Fruit fly (Drosophila melanogaster): Measurements from ENCODE around the gene Rim.

Rim gene

DNA sequence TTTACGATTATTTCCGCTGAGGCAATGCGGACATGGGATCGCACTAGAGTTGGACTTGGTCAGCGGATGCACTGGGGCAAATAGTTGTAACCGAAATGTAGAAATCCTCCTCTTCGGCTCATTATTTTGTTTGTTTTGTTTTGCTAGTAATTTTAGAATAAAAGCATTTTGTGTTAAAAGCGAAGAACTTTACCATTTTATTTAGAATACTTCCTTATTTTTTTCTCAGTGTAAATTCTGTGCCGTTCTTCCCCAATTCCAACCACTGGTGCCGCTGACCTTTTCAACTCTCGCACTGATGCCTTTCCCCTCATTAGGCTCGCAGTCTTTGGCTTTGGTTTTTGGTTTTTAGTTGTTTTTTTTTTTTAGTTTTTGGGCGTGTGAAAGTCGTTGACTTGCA, 29.9 kb upstream of the Rim start (continued):
- 0 out of 2 replicates have a peak, but pooled peaks have one; percentile 17 for TF ChIP-seq esg (GFP tag; conservative IDR thresholded peaks at IDR 0.05)
- TF ChIP-seq bab2 (GFP tag; optimal IDR thresholded peaks at IDR 0.05) = peak; percentile 15
- TF ChIP-seq CG11247 (GFP tag; IDR thresholded peaks at IDR 0.05) = no peak; the same call in 1 of the 2 replicates
- no peak for TF ChIP-seq CG12769 (tag; optimal IDR thresholded peaks at IDR 0.05)
- TF ChIP-seq Trl (optimal IDR thresholded peaks at IDR 0.05) = no peak
- peak; percentile 41 for TF ChIP-seq Trl (GFP tag; optimal IDR thresholded peaks at IDR 0.05)
- peak; percentile 60; the same call in 1 of the 2 replicates for TF ChIP-seq ranshi (GFP tag; IDR thresholded peaks at IDR 0.05)
- peak; percentile 63 for TF ChIP-seq CG5245 (GFP tag; optimal IDR thresholded peaks at IDR 0.05)
- peak; percentile 55 for TF ChIP-seq CG8388 (GFP tag; optimal IDR thresholded peaks at IDR 0.05)
- no peak for TF ChIP-seq wor (GFP tag; IDR thresholded peaks at IDR 0.05)
- TF ChIP-seq CG10654 (GFP tag; optimal IDR thresholded peaks at IDR 0.05) = peak; percentile 29
- TF ChIP-seq CG18764 (GFP tag; optimal IDR thresholded peaks at IDR 0.05) = no peak
- peak; percentile 34 for TF ChIP-seq CG12219 (GFP tag; optimal IDR thresholded peaks at IDR 0.05)
- no peak for TF ChIP-seq CG15011 (GFP tag; optimal IDR thresholded peaks at IDR 0.05)
- peak; percentile 61 for TF ChIP-seq CG1603 (tag; optimal IDR thresholded peaks at IDR 0.05)
- TF ChIP-seq otp (GFP tag; IDR thresholded peaks at IDR 0.05) = peak; percentile 45; the same call in 1 of the 3 replicates
- 0 out of 3 replicates have a peak, but pooled peaks have one; percentile 35 for TF ChIP-seq CG2889 (GFP tag; IDR thresholded peaks at IDR 0.05)
- TF ChIP-seq CG32767 (GFP tag; IDR thresholded peaks at IDR 0.05) = 0 out of 2 replicates have a peak, but pooled peaks have one; percentile 11
- peak; percentile 4 for TF ChIP-seq slp2 (GFP tag; optimal IDR thresholded peaks at IDR 0.05)
- TF ChIP-seq Hr51 (GFP tag; optimal IDR thresholded peaks at IDR 0.05) = peak in 1 of 2 experiments; percentile 7
- no peak; the same call in 1 of the 2 replicates for TF ChIP-seq CG11696 (GFP tag; IDR thresholded peaks at IDR 0.05)
- TF ChIP-seq CG7357 (GFP tag; IDR thresholded peaks at IDR 0.05) = peak; percentile 42; the same call in 1 of the 3 replicates
- TF ChIP-seq Side (GFP tag; optimal IDR thresholded peaks at IDR 0.05) = peak; percentile 14
- peak; percentile 66 for TF ChIP-seq CG4820 (GFP tag; optimal IDR thresholded peaks at IDR 0.05)
- TF ChIP-seq HHEX (GFP tag; optimal IDR thresholded peaks at IDR 0.05) = no peak
- TF ChIP-seq CG16815 (GFP tag; optimal IDR thresholded peaks at IDR 0.05) = peak; percentile 49
- TF ChIP-seq en (GFP tag; optimal IDR thresholded peaks at IDR 0.05) = peak; percentile 32
- peak; percentile 49 for TF ChIP-seq CG2202 (tag; optimal IDR thresholded peaks at IDR 0.05)
- TF ChIP-seq CG4617 (GFP tag; optimal IDR thresholded peaks at IDR 0.05; ENCODE audit: borderline replicate concordance) = no peak
- TF ChIP-seq CG12391 (tag; optimal IDR thresholded peaks at IDR 0.05) = peak; percentile 59
- no peak for TF ChIP-seq Mad (GFP tag; optimal IDR thresholded peaks at IDR 0.05)
- peak; percentile 62 for TF ChIP-seq unpg (GFP tag; optimal IDR thresholded peaks at IDR 0.05)
- TF ChIP-seq Mes4 (GFP tag; optimal IDR thresholded peaks at IDR 0.05) = peak; percentile 57
- peak; percentile 43 for TF ChIP-seq CoRest (tag; optimal IDR thresholded peaks at IDR 0.05)
- TF ChIP-seq CG10274 (GFP tag; optimal IDR thresholded peaks at IDR 0.05) = peak; percentile 27
- peak; percentile 59 for TF ChIP-seq zen (tag; optimal IDR thresholded peaks at IDR 0.05)
- peak; percentile 96 for TF ChIP-seq sens (GFP tag)
- TF ChIP-seq Usf (GFP tag; optimal IDR thresholded peaks at IDR 0.05) = peak; percentile 37
- peak; percentile 30; the same call in 1 of the 2 replicates for TF ChIP-seq E2f1 (GFP tag; IDR thresholded peaks at IDR 0.05)
- TF ChIP-seq sisA (GFP tag; IDR thresholded peaks at IDR 0.05) = peak; percentile 58
- TF ChIP-seq CG13624 (GFP tag; optimal IDR thresholded peaks at IDR 0.05) = peak; percentile 43
- no peak for TF ChIP-seq trh (GFP tag; optimal IDR thresholded peaks at IDR 0.05)
- no peak for TF ChIP-seq CG7745 (tag; optimal IDR thresholded peaks at IDR 0.05)
- TF ChIP-seq Atf-2 (GFP tag; optimal IDR thresholded peaks at IDR 0.05) = peak; percentile 59
- TF ChIP-seq prd (optimal IDR thresholded peaks at IDR 0.05) = no peak
- TF ChIP-seq prd (GFP tag; IDR thresholded peaks at IDR 0.05) = peak; percentile 56; the same call in 2 of the 3 replicates
- no peak for TF ChIP-seq CG11560 (tag; IDR thresholded peaks at IDR 0.05)
- no peak for TF ChIP-seq CG8478 (optimal IDR thresholded peaks at IDR 0.05)
- TF ChIP-seq zfh1 (GFP tag; IDR thresholded peaks at IDR 0.05) = peak; percentile 81
- TF ChIP-seq tin (GFP tag; optimal IDR thresholded peaks at IDR 0.05) = peak; percentile 60
